Fruit fly (Drosophila melanogaster) whole organism, embryonic: ENCODE data around the gene dysf.

ENCODE experiments used
- Aef1 ChIP-seq: fragments of 200-800 bp; sonication (Bioruptor generic); IDR thresholded peaks from 3 replicates; pipeline ENCODE4 v1.3.6; 2022; ENCODE audit warnings: missing biosample characterization, missing genetic modification characterization
- Blimp-1 ChIP-seq: fragments of 200-800 bp; sonication (Bioruptor generic); optimal IDR thresholded peaks from 3 replicates; lab custom pipeline; 2018; ENCODE audit warnings: missing biosample characterization, missing genetic modification characterization, mild to moderate bottlenecking, moderate library complexity, missing genetic modification reagents
- CG10274 ChIP-seq: fragments of 200-800 bp; sonication (Bioruptor generic); optimal IDR thresholded peaks from 3 replicates; lab custom pipeline; 2017; ENCODE audit warnings: missing biosample characterization, mild to moderate bottlenecking, missing genetic modification characterization
- CG12299 ChIP-seq: fragments of 200-800 bp; sonication (Bioruptor generic); optimal IDR thresholded peaks from 2 replicates; lab custom pipeline; 2018; ENCODE audit warnings: missing biosample characterization, mild to moderate bottlenecking, missing genetic modification characterization
- CG12391 ChIP-seq: fragments of 200-800 bp; sonication (Bioruptor generic); optimal IDR thresholded peaks from 3 replicates; lab custom pipeline; 2018; ENCODE audit warnings: missing biosample characterization, mild to moderate bottlenecking, missing genetic modification characterization, moderate library complexity
- CG12659 ChIP-seq: fragments of 200-800 bp; sonication (Bioruptor generic); optimal IDR thresholded peaks from 3 replicates; lab custom pipeline; 2017; ENCODE audit warnings: mild to moderate bottlenecking, missing biosample characterization, missing genetic modification reagents, missing genetic modification characterization
- CG14667 ChIP-seq: fragments of 200-800 bp; sonication (Bioruptor generic); IDR thresholded peaks from 2 replicates; pipeline ENCODE4 v1.3.6; 2022; ENCODE audit warnings: missing biosample characterization, missing genetic modification characterization
- CG14965 ChIP-seq: fragments of 200-800 bp; sonication (Bioruptor generic); optimal IDR thresholded peaks from 2 replicates; lab custom pipeline; 2016; ENCODE audit warnings: missing biosample characterization, missing genetic modification characterization, borderline replicate concordance
- CG1602 ChIP-seq: fragments of 200-800 bp; sonication (Bioruptor generic); optimal IDR thresholded peaks from 3 replicates; lab custom pipeline; 2016; ENCODE audit warnings: missing biosample characterization, missing genetic modification characterization
- CG16813 ChIP-seq: fragments of 200-800 bp; sonication (Bioruptor generic); IDR thresholded peaks from 3 replicates; pipeline ENCODE4 v1.3.6; 2022; ENCODE audit warnings: missing biosample characterization, missing genetic modification characterization; ENCODE audit not compliant: partially characterized antibody
- CG17186 ChIP-seq: fragments of 200-800 bp; sonication (Bioruptor generic); optimal IDR thresholded peaks from 3 replicates; lab custom pipeline; 2017; ENCODE audit warnings: missing biosample characterization, missing genetic modification reagents, missing genetic modification characterization
- CG17359 ChIP-seq: fragments of 200-800 bp; sonication (Bioruptor generic); optimal IDR thresholded peaks from 3 replicates; lab custom pipeline; 2018; ENCODE audit warnings: missing biosample characterization, mild to moderate bottlenecking, missing genetic modification characterization, moderate library complexity
- CG17829 ChIP-seq: fragments of 200-800 bp; optimal IDR thresholded peaks from 2 replicates; lab custom pipeline; 2019; ENCODE audit warnings: missing biosample characterization, mild to moderate bottlenecking, missing genetic modification characterization, moderate library complexity
- CG2678 ChIP-seq: fragments of 200-800 bp; sonication (Bioruptor generic); optimal IDR thresholded peaks from 3 replicates; lab custom pipeline; 2019; ENCODE audit warnings: missing biosample characterization, mild to moderate bottlenecking, missing genetic modification characterization, moderate library complexity
- CG2712 ChIP-seq: fragments of 200-800 bp; optimal IDR thresholded peaks from 3 replicates; lab custom pipeline; 2019; ENCODE audit warnings: missing biosample characterization, mild to moderate bottlenecking, missing genetic modification characterization, moderate library complexity
- CG33557 ChIP-seq: fragments of 200-800 bp; sonication (Bioruptor generic); optimal IDR thresholded peaks from 2 replicates; lab custom pipeline; 2019; ENCODE audit warnings: missing biosample characterization, mild to moderate bottlenecking, missing genetic modification characterization, moderate library complexity
- CG4617 ChIP-seq: fragments of 200-800 bp; sonication (Bioruptor generic); optimal IDR thresholded peaks from 3 replicates; lab custom pipeline; 2016; ENCODE audit warnings: missing biosample characterization, missing genetic modification characterization, borderline replicate concordance
- CG6272 ChIP-seq: fragments of 200-800 bp; sonication (Bioruptor generic); IDR thresholded peaks from 2 replicates; pipeline ENCODE4 v1.3.6; 2022; ENCODE audit warnings: missing biosample characterization, missing genetic modification characterization
- CG6683 ChIP-seq: fragments of 200-800 bp; sonication (Bioruptor generic); optimal IDR thresholded peaks from 2 replicates; lab custom pipeline; 2017; ENCODE audit warnings: missing biosample characterization, mild to moderate bottlenecking, missing genetic modification characterization, missing genetic modification reagents
- CG7987 ChIP-seq: fragments of 200-800 bp; sonication (Bioruptor generic); optimal IDR thresholded peaks from 2 replicates; lab custom pipeline; 2018; ENCODE audit warnings: missing biosample characterization, mild to moderate bottlenecking, missing genetic modification characterization, moderate library complexity
- CG8478 ChIP-seq: fragments of >200 bp; optimal IDR thresholded peaks from 2 replicates; lab custom pipeline; 2018
- CG9797 ChIP-seq: fragments of 200-800 bp; sonication (Bioruptor generic); optimal IDR thresholded peaks from 3 replicates; lab custom pipeline; 2018; ENCODE audit warnings: missing biosample characterization, mild to moderate bottlenecking, missing genetic modification characterization
- CG9817 ChIP-seq: fragments of 200-800 bp; sonication (Bioruptor generic); optimal IDR thresholded peaks from 2 replicates; lab custom pipeline; 2018; ENCODE audit warnings: missing biosample characterization, mild to moderate bottlenecking, missing genetic modification characterization, moderate library complexity
- CTCF ChIP-seq: fragments of 200-800 bp; sonication (Bioruptor generic); optimal IDR thresholded peaks from 2 replicates; lab custom pipeline; 2017; ENCODE audit warnings: missing biosample characterization, mild to moderate bottlenecking, missing genetic modification characterization, moderate library complexity
- Doc3 ChIP-seq: fragments of 200-800 bp; sonication (Bioruptor generic); IDR thresholded peaks from 3 replicates; pipeline ENCODE4 v1.3.6; 2022; ENCODE audit warnings: missing biosample characterization, missing genetic modification characterization; ENCODE audit not compliant: partially characterized antibody
- ERR ChIP-seq: fragments of 200-800 bp; sonication (Bioruptor generic); optimal IDR thresholded peaks from 2 replicates; lab custom pipeline; 2016; ENCODE audit warnings: missing biosample characterization, missing genetic modification characterization
- Ets97D ChIP-seq: fragments of 200-800 bp; sonication (Bioruptor generic); optimal IDR thresholded peaks from 3 replicates; lab custom pipeline; 2016; ENCODE audit warnings: missing biosample characterization, missing genetic modification characterization
- HLH54F ChIP-seq: fragments of 200-800 bp; sonication (Bioruptor generic); optimal IDR thresholded peaks from 3 replicates; lab custom pipeline; 2016; ENCODE audit warnings: missing biosample characterization, missing genetic modification characterization
- Hr3 ChIP-seq: fragments of 200-800 bp; sonication (Bioruptor generic); optimal IDR thresholded peaks from 3 replicates; lab custom pipeline; 2016; ENCODE audit warnings: missing biosample characterization, missing genetic modification characterization
- Hr51 ChIP-seq, 2 experiments: fragments of 200-800 bp; sonication (Bioruptor generic); optimal IDR thresholded peaks; 2 replicates in 1 of 2; 3 replicates in 1 of 2; lab custom pipeline; 2016 to 2018; ENCODE audit warnings: missing biosample characterization in 2 of 2, missing genetic modification characterization in 2 of 2, mild to moderate bottlenecking in 1 of 2, moderate library complexity in 1 of 2
- Hsf ChIP-seq: fragments of 200-800 bp; sonication (Bioruptor generic); optimal IDR thresholded peaks from 3 replicates; lab custom pipeline; 2016; ENCODE audit warnings: missing biosample characterization, missing genetic modification characterization
- NC2β ChIP-seq: fragments of 200-800 bp; sonication (Bioruptor generic); optimal IDR thresholded peaks from 2 replicates; lab custom pipeline; 2016; ENCODE audit warnings: missing biosample characterization, missing genetic modification characterization
- Sox100B ChIP-seq: fragments of 200-800 bp; sonication (Bioruptor generic); optimal IDR thresholded peaks from 3 replicates; lab custom pipeline; 2018; ENCODE audit warnings: missing biosample characterization, mild to moderate bottlenecking, missing genetic modification characterization
- ab ChIP-seq: fragments of 200-800 bp; sonication (Bioruptor generic); optimal IDR thresholded peaks from 2 replicates; lab custom pipeline; 2016; ENCODE audit warnings: missing biosample characterization, missing genetic modification characterization
- ac ChIP-seq: fragments of 200-800 bp; sonication (Bioruptor generic); optimal IDR thresholded peaks from 3 replicates; lab custom pipeline; 2017; ENCODE audit warnings: missing biosample characterization, mild to moderate bottlenecking, missing genetic modification characterization
- br ChIP-seq: fragments of >200 bp; optimal IDR thresholded peaks from 2 replicates; lab custom pipeline; 2017
- cato ChIP-seq: fragments of 200-800 bp; sonication (Bioruptor generic); optimal IDR thresholded peaks from 2 replicates; lab custom pipeline; 2016; ENCODE audit warnings: missing biosample characterization, missing genetic modification characterization, borderline replicate concordance
- ci ChIP-seq: fragments of 200-800 bp; sonication (Bioruptor generic); IDR thresholded peaks from 3 replicates; pipeline ENCODE4 v1.3.6; 2022; ENCODE audit warnings: missing biosample characterization, missing genetic modification characterization
- dan ChIP-seq: fragments of 200-800 bp; sonication (Bioruptor generic); IDR thresholded peaks from 2 replicates; pipeline ENCODE4 v1.3.6; 2022; ENCODE audit warnings: missing biosample characterization, missing genetic modification characterization
- dati ChIP-seq: fragments of 200-800 bp; sonication (Bioruptor generic); IDR thresholded peaks from 2 replicates; pipeline ENCODE4 v1.3.6; 2022; ENCODE audit warnings: missing biosample characterization, missing genetic modification characterization
- esg ChIP-seq: fragments of 200-800 bp; sonication (Bioruptor generic); conservative IDR thresholded peaks from 2 replicates; pipeline ENCODE4 v1.3.6; 2022; ENCODE audit warnings: missing biosample characterization, missing genetic modification characterization
- gem ChIP-seq: fragments of 200-800 bp; sonication (Bioruptor generic); optimal IDR thresholded peaks from 2 replicates; lab custom pipeline; 2019; ENCODE audit warnings: missing biosample characterization, mild to moderate bottlenecking, missing genetic modification characterization, moderate library complexity
- hbn ChIP-seq: fragments of 200-800 bp; sonication (Bioruptor generic); IDR thresholded peaks from 2 replicates; pipeline ENCODE4 v1.3.6; 2022; ENCODE audit warnings: missing biosample characterization, missing genetic modification characterization; ENCODE audit not compliant: partially characterized antibody
- hth ChIP-seq: fragments of >200 bp; optimal IDR thresholded peaks from 2 replicates; lab custom pipeline; 2017; ENCODE audit warnings: inconsistent platforms
- jumu ChIP-seq: fragments of 200-800 bp; sonication (Bioruptor generic); optimal IDR thresholded peaks from 3 replicates; lab custom pipeline; 2016; ENCODE audit warnings: missing biosample characterization, missing genetic modification characterization
- lbe ChIP-seq: fragments of 200-800 bp; sonication (Bioruptor generic); optimal IDR thresholded peaks from 2 replicates; lab custom pipeline; 2016; ENCODE audit warnings: missing biosample characterization, mild to moderate bottlenecking, missing genetic modification characterization
- peb ChIP-seq: fragments of 200-800 bp; sonication (Bioruptor generic); IDR thresholded peaks from 2 replicates; pipeline ENCODE4 v1.3.6; 2022; ENCODE audit warnings: missing biosample characterization, missing genetic modification characterization
- sens-2 ChIP-seq: fragments of 200-800 bp; sonication (Bioruptor generic); IDR thresholded peaks from 2 replicates; pipeline ENCODE4 v1.3.6; 2022; ENCODE audit warnings: missing biosample characterization, missing genetic modification characterization
- sim ChIP-seq: fragments of 200-800 bp; sonication (Bioruptor generic); IDR thresholded peaks from 2 replicates; pipeline ENCODE4 v1.3.6; 2022; ENCODE audit warnings: missing biosample characterization, missing genetic modification characterization
- tgo ChIP-seq: fragments of 200-800 bp; sonication (Bioruptor generic); IDR thresholded peaks from 3 replicates; pipeline ENCODE4 v1.3.6; 2022; ENCODE audit warnings: missing biosample characterization, missing genetic modification characterization
- unpg ChIP-seq: fragments of 200-800 bp; sonication (Bioruptor generic); optimal IDR thresholded peaks from 3 replicates; lab custom pipeline; 2018; ENCODE audit warnings: missing biosample characterization, mild to moderate bottlenecking, missing genetic modification characterization, moderate library complexity

dysf gene

DNA sequence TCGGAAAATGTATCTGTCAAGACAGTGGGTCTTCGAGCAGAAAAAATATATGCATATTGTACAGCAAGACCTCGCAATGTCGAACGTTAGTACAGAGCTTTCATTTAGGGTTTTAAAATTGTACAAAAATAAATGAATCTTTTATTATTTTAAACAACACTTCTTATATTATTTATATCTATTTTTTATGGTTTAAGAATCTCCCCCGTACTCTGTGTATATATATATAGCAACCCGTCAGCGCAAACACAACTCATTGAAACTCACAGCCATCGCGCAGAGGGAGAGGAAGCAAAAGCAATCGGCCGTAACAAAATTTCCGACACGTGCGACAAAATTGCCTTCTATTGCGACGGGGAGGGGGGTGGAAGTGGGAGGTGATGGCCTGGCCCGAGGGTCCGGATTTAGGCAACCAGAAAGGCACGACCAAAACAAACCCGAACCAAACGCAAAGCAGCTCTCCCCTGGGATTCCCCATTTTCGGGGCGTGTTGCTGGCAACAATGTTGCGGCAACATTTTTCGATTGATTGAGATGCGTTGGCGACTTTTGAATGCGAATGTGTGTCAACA lies 7.5 kb upstream of the dysf start (continued):
- TF ChIP-seq Hsf (GFP tag; lab: Kevin White, UChicago) = no peak
- peak; percentile 31 for TF ChIP-seq CG17829 (tag; lab: Kevin White, UChicago)
- no peak for TF ChIP-seq CG4617 (GFP tag; lab: Kevin White, UChicago)
- TF ChIP-seq CG8478 (lab: Kevin White, UChicago) = no peak
- peak; percentile 47 for TF ChIP-seq CG9817 (tag; lab: Kevin White, UChicago)
- TF ChIP-seq Blimp-1 (GFP tag; lab: Kevin White, UChicago) = peak; percentile 34
- TF ChIP-seq CG1602 (GFP tag; lab: Kevin White, UChicago) = no peak
- no peak for TF ChIP-seq ab (GFP tag; lab: Kevin White, UChicago)
- TF ChIP-seq Sox100B = peak; percentile 10
- peak in 1 of 2 experiments; percentile 62 for TF ChIP-seq Hr51 (GFP tag; optimal IDR thresholded peaks at IDR 0.05; lab: Kevin White, UChicago)
- TF ChIP-seq NC2β (GFP tag; lab: Kevin White, UChicago) = no peak
- TF ChIP-seq CG2712 (tag; lab: Kevin White, UChicago) = peak; percentile 14
- TF ChIP-seq br (lab: Kevin White, UChicago) = no peak
- TF ChIP-seq ci (GFP tag; lab: Robert Waterston, UW) = peak; percentile 83
- TF ChIP-seq CG7987 (GFP tag; lab: Kevin White, UChicago) = no peak
- no peak; the same call in 1 of the 2 replicates for TF ChIP-seq sens-2 (GFP tag; lab: Robert Waterston, UW)
- TF ChIP-seq cato (GFP tag; lab: Kevin White, UChicago) = no peak
- TF ChIP-seq CG9797 (GFP tag; lab: Kevin White, UChicago) = no peak
- TF ChIP-seq CG14667 (GFP tag; lab: Robert Waterston, UW) = peak; percentile 72
- peak; percentile 49 for TF ChIP-seq CG6683
- no peak for TF ChIP-seq CTCF (GFP tag; lab: Kevin White, UChicago)
- peak; percentile 54 for TF ChIP-seq esg (GFP tag; lab: Robert Waterston, UW)
- no peak for TF ChIP-seq CG17186
- no peak for TF ChIP-seq Doc3 (GFP tag; lab: Robert Waterston, UW)
- TF ChIP-seq CG33557 = no peak
- no peak for TF ChIP-seq Hr3 (GFP tag; lab: Kevin White, UChicago)
- TF ChIP-seq CG17359 = peak; percentile 82
- TF ChIP-seq CG12391 (tag; lab: Kevin White, UChicago) = peak; percentile 31
- no peak for TF ChIP-seq ERR (GFP tag; lab: Kevin White, UChicago)
- TF ChIP-seq peb (GFP tag; lab: Robert Waterston, UW) = no peak
- peak; percentile 32 for TF ChIP-seq Ets97D (GFP tag; lab: Kevin White, UChicago)
- TF ChIP-seq unpg = peak; percentile 69
- peak; percentile 86 for TF ChIP-seq tgo
- TF ChIP-seq HLH54F (GFP tag; lab: Kevin White, UChicago) = no peak
- TF ChIP-seq CG16813 (GFP tag; lab: Robert Waterston, UW) = no peak
- TF ChIP-seq gem (tag; lab: Kevin White, UChicago) = peak; percentile 73
- no peak for TF ChIP-seq sim (GFP tag; lab: Robert Waterston, UW)
- TF ChIP-seq CG14965 (GFP tag; lab: Kevin White, UChicago) = no peak
- TF ChIP-seq CG2678 (tag; lab: Kevin White, UChicago) = peak; percentile 85
- no peak for TF ChIP-seq hth
- TF ChIP-seq ac (GFP tag; lab: Kevin White, UChicago) = no peak
- no peak for TF ChIP-seq CG12659 (GFP tag; lab: Kevin White, UChicago)
- TF ChIP-seq dan (GFP tag; lab: Robert Waterston, UW) = no peak; the same call in 1 of the 2 replicates
- TF ChIP-seq CG6272 (GFP tag; lab: Robert Waterston, UW) = peak; percentile 44; the same call in 1 of the 2 replicates
- TF ChIP-seq CG10274 (GFP tag; lab: Kevin White, UChicago) = no peak
- TF ChIP-seq CG12299 = peak; percentile 25
- TF ChIP-seq hbn (GFP tag; lab: Robert Waterston, UW) = no peak
- peak; percentile 80 for TF ChIP-seq Aef1
- 0 out of 2 replicates have a peak, but pooled peaks have one; percentile 26 for TF ChIP-seq dati
- no peak for TF ChIP-seq lbe (GFP tag; lab: Kevin White, UChicago)
- no peak for TF ChIP-seq jumu
